Fruit fly (Drosophila melanogaster): ENCODE measurements around the gene Hsp68.

The Hsp68 gene

DNA sequence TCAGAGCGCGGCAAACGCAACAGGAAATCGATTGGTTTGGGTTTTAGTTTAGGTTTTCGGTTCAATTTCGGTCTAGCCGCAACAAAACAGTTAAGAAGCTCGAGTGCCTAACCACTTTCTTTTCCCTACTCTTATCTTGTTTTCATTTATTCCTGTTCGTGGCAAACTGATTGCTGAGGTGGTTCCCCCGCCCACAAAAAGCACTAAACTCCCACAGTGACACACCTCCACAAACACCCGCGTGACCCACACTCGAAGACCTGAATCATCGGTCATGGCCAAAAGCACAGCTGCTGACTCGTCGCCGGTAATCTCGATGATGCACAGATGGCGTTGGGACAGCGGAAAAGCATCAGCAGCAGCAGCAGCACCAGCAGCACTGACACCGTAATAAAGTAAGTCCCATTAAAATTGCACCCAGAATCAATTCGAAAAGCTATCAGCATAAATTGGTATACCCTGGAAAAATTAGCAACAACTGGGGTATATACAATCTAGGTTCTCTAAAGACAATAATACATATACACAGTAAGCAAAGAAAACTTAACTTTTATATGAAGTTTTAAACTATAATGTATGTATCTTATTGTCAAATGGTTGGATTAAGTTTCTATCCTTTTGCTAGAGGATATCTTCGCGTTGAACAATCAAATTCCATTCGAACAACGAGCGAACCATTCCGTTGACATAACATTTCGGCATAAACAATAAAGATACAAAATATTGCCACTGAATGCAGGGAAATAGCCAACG lies 31.2 kb downstream of the Hsp68 start (continued):
- no peak for TF ChIP-seq btn (GFP tag; optimal IDR thresholded peaks at IDR 0.05)
- no peak for TF ChIP-seq Usf (GFP tag; optimal IDR thresholded peaks at IDR 0.05)
- TF ChIP-seq Med (GFP tag): peak; percentile 83
- no peak for TF ChIP-seq jing (GFP tag; optimal IDR thresholded peaks at IDR 0.05)
- TF ChIP-seq CG4360 (GFP tag; IDR thresholded peaks at IDR 0.05): no peak
- TF ChIP-seq lmd (GFP tag; IDR thresholded peaks at IDR 0.05): peak; percentile 47
- no peak for TF ChIP-seq Dad (GFP tag; optimal IDR thresholded peaks at IDR 0.05)
- TF ChIP-seq CG32767 (GFP tag; IDR thresholded peaks at IDR 0.05): no peak
- no peak for TF ChIP-seq crol (GFP tag; IDR thresholded peaks at IDR 0.05)
- no peak for TF ChIP-seq MTF-1 (GFP tag; optimal IDR thresholded peaks at IDR 0.05; ENCODE audit: borderline replicate concordance)
- no peak for TF ChIP-seq cato (GFP tag; optimal IDR thresholded peaks at IDR 0.05; ENCODE audit: borderline replicate concordance)
- no peak for TF ChIP-seq CG7987 (GFP tag; optimal IDR thresholded peaks at IDR 0.05)
- TF ChIP-seq Awh (GFP tag; IDR thresholded peaks at IDR 0.05): peak; percentile 41; the same call in 1 of the 2 replicates
- no peak for TF ChIP-seq Optix (GFP tag; IDR thresholded peaks at IDR 0.05)
- TF ChIP-seq dm (GFP tag; optimal IDR thresholded peaks at IDR 0.05): no peak
- peak; percentile 13 for TF ChIP-seq CG12659 (GFP tag; optimal IDR thresholded peaks at IDR 0.05)
- TF ChIP-seq trem (tag; optimal IDR thresholded peaks at IDR 0.05): no peak
- TF ChIP-seq Lhr (GFP tag; optimal IDR thresholded peaks at IDR 0.05): no peak
- no peak for TF ChIP-seq sd (tag; optimal IDR thresholded peaks at IDR 0.05)
- no peak for TF ChIP-seq CG30431 (GFP tag; optimal IDR thresholded peaks at IDR 0.05)
- TF ChIP-seq Trl (optimal IDR thresholded peaks at IDR 0.05): no peak
- no peak for TF ChIP-seq Trl (GFP tag; optimal IDR thresholded peaks at IDR 0.05)
- no peak for TF ChIP-seq ssp (GFP tag; IDR thresholded peaks at IDR 0.05)
- peak; percentile 35 for TF ChIP-seq Camta (GFP tag; optimal IDR thresholded peaks at IDR 0.05)
- peak; percentile 13 for TF ChIP-seq Hsf (GFP tag; optimal IDR thresholded peaks at IDR 0.05)
- no peak for TF ChIP-seq unc-4 (GFP tag; IDR thresholded peaks at IDR 0.05; ENCODE audit: partially characterized antibody)
- no peak for TF ChIP-seq nom (GFP tag; optimal IDR thresholded peaks at IDR 0.05)
- peak; percentile 54 for TF ChIP-seq grau (tag; optimal IDR thresholded peaks at IDR 0.05)
- no peak for TF ChIP-seq peb (GFP tag; IDR thresholded peaks at IDR 0.05)
- no peak for TF ChIP-seq danr (GFP tag; IDR thresholded peaks at IDR 0.05)
- peak; percentile 27 for TF ChIP-seq CG17359 (tag; optimal IDR thresholded peaks at IDR 0.05)
- TF ChIP-seq Xbp1 (GFP tag; optimal IDR thresholded peaks at IDR 0.05): peak; percentile 49
- TF ChIP-seq CG13424 (tag; optimal IDR thresholded peaks at IDR 0.05): peak; percentile 43
- TF ChIP-seq fd102C (GFP tag; optimal IDR thresholded peaks at IDR 0.05): no peak
- no peak for TF ChIP-seq CG17186 (GFP tag; optimal IDR thresholded peaks at IDR 0.05)
- TF ChIP-seq CG3847 (GFP tag; IDR thresholded peaks at IDR 0.05): no peak
- TF ChIP-seq CG2120 (GFP tag; optimal IDR thresholded peaks at IDR 0.05): peak; percentile 38
- TF ChIP-seq HmgD (GFP tag; optimal IDR thresholded peaks at IDR 0.05): no peak
- no peak for TF ChIP-seq twi (tag; optimal IDR thresholded peaks at IDR 0.05)
- TF ChIP-seq ind (GFP tag; optimal IDR thresholded peaks at IDR 0.05): no peak
- TF ChIP-seq Fer2 (tag; optimal IDR thresholded peaks at IDR 0.05): no peak
- no peak for TF ChIP-seq CG6272 (GFP tag; IDR thresholded peaks at IDR 0.05)
- TF ChIP-seq Poxn (GFP tag; IDR thresholded peaks at IDR 0.05): no peak
- TF ChIP-seq CG11696 (GFP tag; IDR thresholded peaks at IDR 0.05): 0 out of 2 replicates have a peak, but pooled peaks have one; percentile 15
- no peak for TF ChIP-seq Scr (GFP tag; IDR thresholded peaks at IDR 0.05; ENCODE audit: partially characterized antibody)
- TF ChIP-seq p53 (GFP tag; optimal IDR thresholded peaks at IDR 0.05): no peak
- TF ChIP-seq da (GFP tag; optimal IDR thresholded peaks at IDR 0.05): no peak
- no peak for TF ChIP-seq CG10274 (GFP tag; optimal IDR thresholded peaks at IDR 0.05)
- 0 out of 3 replicates have a peak, but pooled peaks have one; percentile 25 for TF ChIP-seq CG11093 (GFP tag; IDR thresholded peaks at IDR 0.05)
- TF ChIP-seq Side (GFP tag; optimal IDR thresholded peaks at IDR 0.05): no peak
- no peak for TF ChIP-seq CG11456 (GFP tag; IDR thresholded peaks at IDR 0.05)

Measured in whole organism, embryonic.